Fruit fly (Drosophila melanogaster) whole organism, adult: ENCODE data around the gene CG8097.

Experiments used
- CG14711 ChIP-seq: fragments of 200-800 bp; sonication (Bioruptor generic); optimal IDR thresholded peaks from 2 replicates; lab custom pipeline; 2018; ENCODE audit warnings: missing biosample characterization, mild to moderate bottlenecking, missing genetic modification characterization, moderate library complexity
- CG7045 ChIP-seq: fragments of 200-800 bp; sonication (Bioruptor generic); optimal IDR thresholded peaks from 2 replicates; lab custom pipeline; 2017; ENCODE audit warnings: missing biosample characterization, mild to moderate bottlenecking, missing genetic modification characterization
- CG7101 ChIP-seq: fragments of 200-800 bp; sonication (Bioruptor generic); optimal IDR thresholded peaks from 2 replicates; lab custom pipeline; 2018; ENCODE audit warnings: missing biosample characterization, mild to moderate bottlenecking, missing genetic modification characterization, moderate library complexity
- Clk ChIP-seq: fragments of 200-800 bp; sonication (Bioruptor generic); optimal IDR thresholded peaks from 2 replicates; lab custom pipeline; 2017; ENCODE audit warnings: missing biosample characterization, missing genetic modification characterization
- Crg-1 ChIP-seq: fragments of 200-800 bp; sonication (Bioruptor generic); optimal IDR thresholded peaks from 2 replicates; lab custom pipeline; 2016; ENCODE audit warnings: missing biosample characterization, missing genetic modification characterization
- Hr96 ChIP-seq: fragments of 200-800 bp; sonication (Bioruptor generic); optimal IDR thresholded peaks from 2 replicates; lab custom pipeline; 2016; ENCODE audit warnings: missing biosample characterization, missing genetic modification characterization
- cic ChIP-seq: fragments of 200-800 bp; sonication (Bioruptor generic); optimal IDR thresholded peaks from 2 replicates; lab custom pipeline; 2017; ENCODE audit warnings: missing biosample characterization, mild to moderate bottlenecking, missing genetic modification characterization, moderate library complexity
- pad ChIP-seq: fragments of 200-800 bp; sonication (Bioruptor generic); optimal IDR thresholded peaks from 3 replicates; lab custom pipeline; 2017; ENCODE audit warnings: missing biosample characterization, missing genetic modification characterization, mild to moderate bottlenecking, moderate library complexity, missing genetic modification reagents
- toe ChIP-seq: fragments of 200-800 bp; sonication (Bioruptor generic); optimal IDR thresholded peaks from 2 replicates; lab custom pipeline; 2016; ENCODE audit warnings: missing biosample characterization, missing genetic modification characterization

DNA sequence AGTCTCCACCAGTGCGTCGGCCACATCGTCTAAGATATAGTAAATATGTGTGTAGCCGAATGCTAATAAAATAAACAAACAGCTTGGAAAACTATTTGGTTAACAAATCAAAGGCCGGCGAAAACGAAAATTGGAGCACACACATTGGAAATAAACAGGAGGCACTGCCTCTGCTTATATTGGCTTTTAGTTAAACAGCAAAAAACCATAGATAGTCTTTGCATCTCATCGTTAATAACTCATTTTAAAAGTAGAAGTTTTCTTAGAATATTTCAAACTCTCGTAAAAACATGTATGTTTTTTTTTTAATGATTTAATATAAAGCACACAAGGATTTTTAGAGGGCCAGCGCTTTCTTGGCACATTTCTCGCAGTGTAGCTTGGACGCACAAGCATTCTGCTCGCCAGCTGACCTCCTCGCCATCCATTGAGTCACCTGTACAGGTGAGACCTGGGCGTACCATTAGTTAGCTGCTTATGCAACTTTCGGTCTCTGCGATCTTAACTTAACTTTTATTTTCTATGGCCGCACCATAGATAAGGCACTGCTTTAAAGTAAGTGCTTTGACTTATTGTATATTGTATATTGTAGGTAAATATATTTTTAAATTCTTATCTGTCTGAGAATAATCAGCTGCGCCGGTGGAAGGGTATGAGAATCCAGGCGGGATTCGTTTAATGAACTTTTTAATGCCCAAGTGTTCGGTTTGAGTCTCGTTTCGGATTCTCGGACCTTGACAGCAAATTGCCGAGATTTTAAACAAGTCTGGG, 8.9 kb downstream of the CG8097 start:
- no peak for TF ChIP-seq toe (GFP tag; lab: Kevin White, UChicago)
- no peak for TF ChIP-seq Crg-1 (GFP tag; lab: Kevin White, UChicago)
- no peak for TF ChIP-seq CG14711 (tag; lab: Kevin White, UChicago)
- TF ChIP-seq Hr96 (GFP tag; lab: Kevin White, UChicago): no peak
- TF ChIP-seq Clk: no peak
- peak; percentile 3 for TF ChIP-seq CG7101 (tag; lab: Kevin White, UChicago)
- no peak for TF ChIP-seq cic (GFP tag; lab: Kevin White, UChicago)
- TF ChIP-seq pad (GFP tag; lab: Kevin White, UChicago): no peak
- TF ChIP-seq CG7045 (GFP tag; lab: Kevin White, UChicago): no peak
